Fruit fly (Drosophila melanogaster) whole organism, embryonic: ENCODE data around the gene CG32281.

Experiments
- B-H1 ChIP-seq: fragments of 200-800 bp; sonication (Bioruptor generic); IDR thresholded peaks from 3 replicates; pipeline ENCODE4 v1.3.6; 2022; ENCODE audit warnings: missing biosample characterization, missing genetic modification characterization
- BtbVII ChIP-seq: fragments of 200-800 bp; sonication (Bioruptor generic); optimal IDR thresholded peaks from 3 replicates; lab custom pipeline; 2017; ENCODE audit warnings: missing biosample characterization, mild to moderate bottlenecking, missing genetic modification characterization
- CG1024 ChIP-seq: fragments of 200-800 bp; sonication (Bioruptor generic); IDR thresholded peaks from 2 replicates; pipeline ENCODE4 v1.3.6; 2022; ENCODE audit warnings: missing biosample characterization, missing genetic modification characterization
- CG10654 ChIP-seq: fragments of 200-800 bp; sonication (Bioruptor generic); optimal IDR thresholded peaks from 2 replicates; lab custom pipeline; 2016; ENCODE audit warnings: missing biosample characterization, missing genetic modification characterization
- CG11695 ChIP-seq: fragments of 200-800 bp; sonication (Bioruptor generic); IDR thresholded peaks from 3 replicates; pipeline ENCODE4 v1.3.6; 2022; ENCODE audit warnings: missing biosample characterization, missing genetic modification characterization
- CG11723 ChIP-seq: fragments of 200-800 bp; sonication (Bioruptor generic); optimal IDR thresholded peaks from 2 replicates; lab custom pipeline; 2017; ENCODE audit warnings: missing biosample characterization, mild to moderate bottlenecking, missing genetic modification characterization
- CG12104 ChIP-seq: fragments of 200-800 bp; sonication (Bioruptor generic); optimal IDR thresholded peaks from 3 replicates; lab custom pipeline; 2016; ENCODE audit warnings: missing biosample characterization, missing genetic modification characterization
- CG15073 ChIP-seq: fragments of 200-800 bp; sonication (Bioruptor generic); optimal IDR thresholded peaks from 2 replicates; lab custom pipeline; 2016; ENCODE audit warnings: missing biosample characterization, missing genetic modification characterization
- CG15601 ChIP-seq: fragments of 200-800 bp; sonication (Bioruptor generic); optimal IDR thresholded peaks from 3 replicates; lab custom pipeline; 2019; ENCODE audit warnings: missing biosample characterization, mild to moderate bottlenecking, missing genetic modification characterization, moderate library complexity
- CG15696 ChIP-seq: fragments of 200-800 bp; sonication (Bioruptor generic); optimal IDR thresholded peaks from 2 replicates; lab custom pipeline; 2019; ENCODE audit warnings: missing biosample characterization, mild to moderate bottlenecking, missing genetic modification characterization, moderate library complexity
- CG17361 ChIP-seq: fragments of 200-800 bp; sonication (Bioruptor generic); IDR thresholded peaks from 3 replicates; pipeline ENCODE4 v1.3.6; 2022; ENCODE audit warnings: missing biosample characterization, missing genetic modification characterization
- CG2202 ChIP-seq: fragments of 200-800 bp; sonication (Bioruptor generic); optimal IDR thresholded peaks from 2 replicates; lab custom pipeline; 2018; ENCODE audit warnings: missing biosample characterization, mild to moderate bottlenecking, missing genetic modification characterization
- CG4404 ChIP-seq: fragments of 200-800 bp; sonication (Bioruptor generic); IDR thresholded peaks from 2 replicates; pipeline ENCODE4 v1.3.6; 2022; ENCODE audit warnings: missing biosample characterization, missing genetic modification characterization
- CG4424 ChIP-seq: fragments of 200-800 bp; sonication (Bioruptor generic); optimal IDR thresholded peaks from 3 replicates; lab custom pipeline; 2016; ENCODE audit warnings: missing biosample characterization, missing genetic modification characterization
- CG4820 ChIP-seq: fragments of 200-800 bp; sonication (Bioruptor generic); optimal IDR thresholded peaks from 3 replicates; lab custom pipeline; 2016; ENCODE audit warnings: missing biosample characterization, missing genetic modification characterization
- CG7839 ChIP-seq: fragments of 200-800 bp; sonication (Bioruptor generic); optimal IDR thresholded peaks from 3 replicates; lab custom pipeline; 2018; ENCODE audit warnings: missing biosample characterization, mild to moderate bottlenecking, missing genetic modification characterization, moderate library complexity
- CG7963 ChIP-seq: fragments of 200-800 bp; sonication (Bioruptor generic); IDR thresholded peaks from 3 replicates; pipeline ENCODE4 v1.3.6; 2022; ENCODE audit warnings: missing biosample characterization, missing genetic modification characterization; ENCODE audit not compliant: partially characterized antibody
- CG8359 ChIP-seq: fragments of 200-800 bp; sonication (Bioruptor generic); optimal IDR thresholded peaks from 2 replicates; lab custom pipeline; 2017; ENCODE audit warnings: missing biosample characterization, mild to moderate bottlenecking, missing genetic modification characterization, borderline replicate concordance
- CG9437 ChIP-seq: fragments of 200-800 bp; sonication (Bioruptor generic); optimal IDR thresholded peaks from 2 replicates; lab custom pipeline; 2018; ENCODE audit warnings: missing biosample characterization, mild to moderate bottlenecking, missing genetic modification characterization
- CG9609 ChIP-seq: fragments of 200-800 bp; sonication (Bioruptor generic); optimal IDR thresholded peaks from 3 replicates; lab custom pipeline; 2016; ENCODE audit warnings: missing biosample characterization, missing genetic modification characterization
- CG9727 ChIP-seq: fragments of 200-800 bp; sonication (Bioruptor generic); optimal IDR thresholded peaks from 3 replicates; lab custom pipeline; 2017; ENCODE audit warnings: missing biosample characterization, mild to moderate bottlenecking, missing genetic modification characterization
- CG9817 ChIP-seq: fragments of 200-800 bp; sonication (Bioruptor generic); optimal IDR thresholded peaks from 2 replicates; lab custom pipeline; 2018; ENCODE audit warnings: missing biosample characterization, mild to moderate bottlenecking, missing genetic modification characterization, moderate library complexity
- CG9876 ChIP-seq: fragments of 200-800 bp; sonication (Bioruptor generic); optimal IDR thresholded peaks from 2 replicates; lab custom pipeline; 2016; ENCODE audit warnings: missing biosample characterization, missing genetic modification characterization
- CrebB ChIP-seq: fragments of 200-800 bp; sonication (Bioruptor generic); optimal IDR thresholded peaks from 3 replicates; lab custom pipeline; 2018; ENCODE audit warnings: missing biosample characterization, mild to moderate bottlenecking, missing genetic modification characterization
- D19A ChIP-seq: fragments of 200-800 bp; optimal IDR thresholded peaks from 3 replicates; lab custom pipeline; 2019; ENCODE audit warnings: missing biosample characterization, mild to moderate bottlenecking, missing genetic modification characterization, moderate library complexity
- ERR ChIP-seq: fragments of 200-800 bp; sonication (Bioruptor generic); optimal IDR thresholded peaks from 2 replicates; lab custom pipeline; 2016; ENCODE audit warnings: missing biosample characterization, missing genetic modification characterization
- Fer3 ChIP-seq: fragments of 200-800 bp; sonication (Bioruptor generic); optimal IDR thresholded peaks from 2 replicates; lab custom pipeline; 2018; ENCODE audit warnings: missing biosample characterization, mild to moderate bottlenecking, missing genetic modification characterization, moderate library complexity
- Lpt ChIP-seq: fragments of >200 bp; optimal IDR thresholded peaks from 2 replicates; lab custom pipeline; 2018; ENCODE audit warnings: missing biosample characterization, missing genetic modification characterization
- Med ChIP-seq: fragments of 200-800 bp; sonication (Bioruptor generic); peaks from one replicate; lab custom pipeline; 2016; ENCODE audit warnings: missing biosample characterization, missing genetic modification characterization, mild to moderate bottlenecking, inconsistent platforms, moderate library complexity
- Myb ChIP-seq: fragments of 200-800 bp; sonication (Bioruptor generic); optimal IDR thresholded peaks from 2 replicates; lab custom pipeline; 2016; ENCODE audit warnings: missing biosample characterization, missing genetic modification characterization
- Neu2 ChIP-seq: fragments of 200-800 bp; sonication (Bioruptor generic); optimal IDR thresholded peaks from 3 replicates; lab custom pipeline; 2016; ENCODE audit warnings: missing biosample characterization, missing genetic modification characterization, borderline replicate concordance
- Pdp1 ChIP-seq, 2 experiments: fragments of 200-800 bp; sonication (Bioruptor generic); optimal IDR thresholded peaks; 3 replicates each; lab custom pipeline; 2016; ENCODE audit warnings: missing biosample characterization in 2 of 2, missing genetic modification characterization in 2 of 2, mild to moderate bottlenecking in 1 of 2, moderate library complexity in 1 of 2
- ara ChIP-seq: fragments of 200-800 bp; sonication (Bioruptor generic); IDR thresholded peaks from 2 replicates; pipeline ENCODE4 v1.3.6; 2022; ENCODE audit warnings: missing biosample characterization, missing genetic modification characterization
- bowl ChIP-seq: fragments of 200-800 bp; sonication (Bioruptor generic); IDR thresholded peaks from 2 replicates; pipeline ENCODE4 v1.3.6; 2022; ENCODE audit warnings: missing biosample characterization, missing genetic modification characterization
- cg ChIP-seq: fragments of 200-800 bp; sonication (Bioruptor generic); optimal IDR thresholded peaks from 3 replicates; lab custom pipeline; 2019; ENCODE audit warnings: missing biosample characterization, mild to moderate bottlenecking, missing genetic modification characterization, moderate library complexity
- corto ChIP-seq: fragments of 200-800 bp; sonication (Bioruptor generic); optimal IDR thresholded peaks from 2 replicates; lab custom pipeline; 2016; ENCODE audit warnings: missing biosample characterization, mild to moderate bottlenecking, missing genetic modification characterization, moderate library complexity
- dysf ChIP-seq: fragments of 200-800 bp; sonication (Bioruptor generic); IDR thresholded peaks from 3 replicates; pipeline ENCODE4 v1.3.6; 2022; ENCODE audit warnings: missing biosample characterization, missing genetic modification characterization
- ems ChIP-seq: fragments of 200-800 bp; sonication (Bioruptor generic); optimal IDR thresholded peaks from 3 replicates; lab custom pipeline; 2016; ENCODE audit warnings: missing biosample characterization, missing genetic modification characterization
- exex ChIP-seq: fragments of 200-800 bp; sonication (Bioruptor generic); optimal IDR thresholded peaks from 4 replicates; lab custom pipeline; 2018; ENCODE audit warnings: missing biosample characterization, mild to moderate bottlenecking, missing genetic modification characterization, moderate library complexity
- fd102C ChIP-seq: fragments of 200-800 bp; sonication (Bioruptor generic); optimal IDR thresholded peaks from 2 replicates; lab custom pipeline; 2018; ENCODE audit warnings: missing biosample characterization, mild to moderate bottlenecking, missing genetic modification characterization, moderate library complexity
- fu2 ChIP-seq: fragments of 200-800 bp; sonication (Bioruptor generic); optimal IDR thresholded peaks from 2 replicates; lab custom pipeline; 2016; ENCODE audit warnings: missing biosample characterization, missing genetic modification characterization
- jigr1 ChIP-seq: fragments of 200-800 bp; sonication (Bioruptor generic); IDR thresholded peaks from 3 replicates; pipeline ENCODE4 v1.3.6; 2022; ENCODE audit warnings: missing biosample characterization, missing genetic modification characterization
- jing ChIP-seq: fragments of 200-800 bp; sonication (Bioruptor generic); optimal IDR thresholded peaks from 2 replicates; lab custom pipeline; 2018; ENCODE audit warnings: missing biosample characterization, mild to moderate bottlenecking, missing genetic modification characterization
- lov ChIP-seq, 2 experiments: fragments of 200-800 bp in 1 of 2; fragments of >200 bp in 1 of 2; sonication (Bioruptor generic) in 1 of 2; IDR thresholded peaks in 1 of 2; optimal IDR thresholded peaks in 1 of 2; 2 replicates in 1 of 2; 3 replicates in 1 of 2; pipeline versions ENCODE4 v1.3.6 to Lab custom; 2017 to 2022; ENCODE audit warnings: missing biosample characterization in 1 of 2, missing genetic modification characterization in 1 of 2
- pzg ChIP-seq: fragments of 200-800 bp; sonication (Bioruptor generic); optimal IDR thresholded peaks from 3 replicates; lab custom pipeline; 2018; ENCODE audit warnings: missing biosample characterization, mild to moderate bottlenecking, missing genetic modification characterization, moderate library complexity
- ro ChIP-seq: fragments of 200-800 bp; sonication (Bioruptor generic); IDR thresholded peaks from 2 replicates; pipeline ENCODE4 v1.3.6; 2022; ENCODE audit warnings: missing biosample characterization, missing genetic modification characterization
- row ChIP-seq: fragments of 200-800 bp; sonication (Bioruptor generic); IDR thresholded peaks from 3 replicates; pipeline ENCODE4 v1.3.6; 2022; ENCODE audit warnings: missing biosample characterization, missing genetic modification characterization
- slp2 ChIP-seq: fragments of 200-800 bp; sonication (Bioruptor generic); optimal IDR thresholded peaks from 2 replicates; lab custom pipeline; 2016; ENCODE audit warnings: missing biosample characterization, missing genetic modification characterization
- twi ChIP-seq: fragments of 200-800 bp; optimal IDR thresholded peaks from 2 replicates; lab custom pipeline; 2019; ENCODE audit warnings: missing biosample characterization, mild to moderate bottlenecking, missing genetic modification characterization, moderate library complexity
- wor ChIP-seq: fragments of 200-800 bp; sonication (Bioruptor generic); IDR thresholded peaks from 2 replicates; pipeline ENCODE4 v1.3.6; 2022; ENCODE audit warnings: missing biosample characterization, missing genetic modification characterization

Gene CG32281

DNA sequence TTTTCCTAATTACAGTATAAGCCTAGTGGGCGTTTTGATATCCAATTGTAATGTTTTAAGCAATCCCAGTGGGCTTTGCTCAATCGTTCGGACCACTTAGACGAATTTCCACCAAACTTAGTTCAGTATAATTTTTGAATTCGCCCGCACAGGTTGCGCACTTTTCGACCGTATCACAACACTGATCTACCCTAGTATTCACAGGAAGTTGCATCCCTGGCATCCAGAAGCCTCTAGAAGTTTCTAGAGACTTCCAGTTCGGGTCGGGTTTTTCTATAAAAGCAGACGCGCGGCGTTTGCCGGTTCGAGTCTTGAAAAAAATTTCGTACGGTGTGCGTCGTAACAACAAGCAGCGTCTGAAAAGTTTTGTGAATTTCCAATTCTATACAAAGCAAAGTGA, 23.7 kb downstream of the CG32281 start, which contains the start of gene Hsp83 (continued):
- TF ChIP-seq twi (peak; percentile 76), CG11695 (GFP tag; lab: Robert Waterston, UW) (peak; percentile 84), CG15696 (tag; lab: Kevin White, UChicago) (peak; percentile 36), D19A (tag; lab: Kevin White, UChicago) (peak; percentile 69), cg (GFP tag; lab: Kevin White, UChicago) (no peak), exex (tag; lab: Kevin White, UChicago) (peak; percentile 84), ara (peak; percentile 89), ems (GFP tag; lab: Kevin White, UChicago) (peak; percentile 92), row (GFP tag; lab: Robert Waterston, UW) (peak; percentile 10; the same call in 1 of the 3 replicates), CG15073 (GFP tag; lab: Kevin White, UChicago) (no peak), CG9609 (peak; percentile 88), CG15601 (tag; lab: Kevin White, UChicago) (peak; percentile 93), B-H1 (GFP tag; lab: Robert Waterston, UW) (peak; percentile 82; the same call in 2 of the 3 replicates), Myb (GFP tag; lab: Kevin White, UChicago) (no peak), CG12104 (GFP tag; lab: Kevin White, UChicago) (peak; percentile 96), corto (GFP tag; lab: Kevin White, UChicago) (peak; percentile 90), CG7963 (GFP tag; lab: Robert Waterston, UW) (no peak), CG4424 (GFP tag; lab: Kevin White, UChicago) (peak; percentile 91), dysf (GFP tag; lab: Robert Waterston, UW) (peak; percentile 89), wor (GFP tag; lab: Robert Waterston, UW) (peak; percentile 41; the same call in 1 of the 2 replicates), fu2 (GFP tag; lab: Kevin White, UChicago) (peak; percentile 86), Fer3 (tag; lab: Kevin White, UChicago) (peak; percentile 98), CG7839 (tag; lab: Kevin White, UChicago) (peak; percentile 91), slp2 (peak; percentile 91), CG2202 (peak; percentile 94), fd102C (peak; percentile 86), lov (optimal IDR thresholded peaks at IDR 0.05; lab: Kevin White, UChicago) (no peak), lov (GFP tag; IDR thresholded peaks at IDR 0.05; lab: Robert Waterston, UW) (peak; percentile 98), Neu2 (GFP tag; lab: Kevin White, UChicago) (peak; percentile 59), CG11723 (GFP tag; lab: Kevin White, UChicago) (peak; percentile 98), Med (GFP tag; lab: Kevin White, UChicago) (peak; percentile 100), Pdp1 (GFP tag; optimal IDR thresholded peaks at IDR 0.05; lab: Kevin White, UChicago) (peak; percentile 89), jing (GFP tag; lab: Kevin White, UChicago) (peak; percentile 79), CG4404 (GFP tag; lab: Robert Waterston, UW) (peak; percentile 26; the same call in 1 of the 2 replicates), CG1024 (peak; percentile 92), CG17361 (peak; percentile 81), CG8359 (peak; percentile 93), pzg (GFP tag; lab: Kevin White, UChicago) (peak; percentile 76), CG9876 (GFP tag; lab: Kevin White, UChicago) (peak; percentile 89), Lpt (GFP tag; lab: Kevin White, UChicago) (no peak), CG9437 (GFP tag; lab: Kevin White, UChicago) (peak; percentile 91), ERR (GFP tag; lab: Kevin White, UChicago) (peak; percentile 84), BtbVII (GFP tag; lab: Kevin White, UChicago) (peak; percentile 99), CG10654 (GFP tag; lab: Kevin White, UChicago) (peak; percentile 91), CG9727 (GFP tag; lab: Kevin White, UChicago) (peak; percentile 95), CG4820 (peak; percentile 76), CrebB (tag; lab: Kevin White, UChicago) (peak; percentile 99), CG9817 (tag; lab: Kevin White, UChicago) (peak; percentile 88), ro (GFP tag; lab: Robert Waterston, UW) (peak; percentile 40; the same call in 1 of the 2 replicates), jigr1 (GFP tag; lab: Robert Waterston, UW) (no peak), bowl (GFP tag; lab: Robert Waterston, UW) (peak; percentile 81; the same call in 1 of the 2 replicates)
